Fruit fly (Drosophila melanogaster): ENCODE data around the gene CG13950.

Gene CG13950

dm6 chr2L:865851-866250, 5.9 kb downstream of the CG13950 start (continued):
- TF ChIP-seq CG12744 (GFP tag; optimal IDR thresholded peaks at IDR 0.05) (peak; percentile 93), sc (optimal IDR thresholded peaks at IDR 0.05) (no peak), sc (GFP tag; optimal IDR thresholded peaks at IDR 0.05) (peak; percentile 90), CG2116 (GFP tag; optimal IDR thresholded peaks at IDR 0.05) (peak; percentile 74), fru (optimal IDR thresholded peaks at IDR 0.05) (no peak), HmgZ (tag; optimal IDR thresholded peaks at IDR 0.05) (peak; percentile 97), Chrac-16 (GFP tag; optimal IDR thresholded peaks at IDR 0.05) (peak; percentile 96), CG2889 (GFP tag; IDR thresholded peaks at IDR 0.05) (peak; percentile 92), lmd (GFP tag; IDR thresholded peaks at IDR 0.05) (peak; percentile 96), CG18599 (GFP tag; optimal IDR thresholded peaks at IDR 0.05) (peak; percentile 97), CG2678 (tag; optimal IDR thresholded peaks at IDR 0.05) (peak; percentile 97), Lhr (GFP tag; optimal IDR thresholded peaks at IDR 0.05) (peak; percentile 85), grn (GFP tag; optimal IDR thresholded peaks at IDR 0.05) (peak; percentile 86), CG12219 (GFP tag; optimal IDR thresholded peaks at IDR 0.05) (peak; percentile 95), ftz-f1 (GFP tag; optimal IDR thresholded peaks at IDR 0.05) (peak; percentile 79), CG10366 (GFP tag; IDR thresholded peaks at IDR 0.05) (peak; percentile 96), HLH54F (GFP tag; optimal IDR thresholded peaks at IDR 0.05) (peak; percentile 97), zfh2 (GFP tag; optimal IDR thresholded peaks at IDR 0.05) (peak; percentile 95), CG34422 (GFP tag; IDR thresholded peaks at IDR 0.05) (peak; percentile 97), CG3995 (GFP tag; optimal IDR thresholded peaks at IDR 0.05) (peak; percentile 70), CG17802 (tag; optimal IDR thresholded peaks at IDR 0.05) (peak; percentile 87), lov (optimal IDR thresholded peaks at IDR 0.05) (no peak), lov (GFP tag; IDR thresholded peaks at IDR 0.05) (peak; percentile 97), Dp (GFP tag; optimal IDR thresholded peaks at IDR 0.05) (peak; percentile 11), vfl (GFP tag; optimal IDR thresholded peaks at IDR 0.05) (peak; percentile 95), fd3F (GFP tag; optimal IDR thresholded peaks at IDR 0.05) (peak; percentile 93), unc-4 (GFP tag; IDR thresholded peaks at IDR 0.05; ENCODE audit: partially characterized antibody) (no peak), ATbp (GFP tag; optimal IDR thresholded peaks at IDR 0.05) (peak; percentile 97), CG8765 (GFP tag; IDR thresholded peaks at IDR 0.05) (peak; percentile 93), toy (GFP tag; IDR thresholded peaks at IDR 0.05) (peak; percentile 88), Ssrp (tag; optimal IDR thresholded peaks at IDR 0.05) (peak; percentile 95), dan (GFP tag; IDR thresholded peaks at IDR 0.05) (peak; percentile 80), CG33557 (GFP tag; optimal IDR thresholded peaks at IDR 0.05) (peak; percentile 86), Elba2 (GFP tag; optimal IDR thresholded peaks at IDR 0.05) (peak; percentile 79), CG17186 (GFP tag; optimal IDR thresholded peaks at IDR 0.05) (peak; percentile 89), CG10959 (GFP tag; IDR thresholded peaks at IDR 0.05) (peak; percentile 91), ERR (GFP tag; optimal IDR thresholded peaks at IDR 0.05) (peak; percentile 94), Fer3 (tag; optimal IDR thresholded peaks at IDR 0.05) (peak; percentile 96), HLH4C (GFP tag; IDR thresholded peaks at IDR 0.05; ENCODE audit: partially characterized antibody) (no peak), CG9797 (GFP tag; optimal IDR thresholded peaks at IDR 0.05) (peak; percentile 48), D19B (GFP tag; optimal IDR thresholded peaks at IDR 0.05) (peak; percentile 78), CG5180 (GFP tag; optimal IDR thresholded peaks at IDR 0.05) (peak; percentile 87), hbn (GFP tag; IDR thresholded peaks at IDR 0.05; ENCODE audit: partially characterized antibody) (no peak), Blimp-1 (GFP tag; optimal IDR thresholded peaks at IDR 0.05) (peak; percentile 95), zfh1 (GFP tag; IDR thresholded peaks at IDR 0.05) (peak; percentile 98), phol (tag; optimal IDR thresholded peaks at IDR 0.05) (peak; percentile 95), Awh (GFP tag; IDR thresholded peaks at IDR 0.05) (peak; percentile 94), pros (GFP tag; optimal IDR thresholded peaks at IDR 0.05) (peak; percentile 49), CG16779 (GFP tag; IDR thresholded peaks at IDR 0.05) (peak; percentile 95), Atf3 (GFP tag; optimal IDR thresholded peaks at IDR 0.05) (peak; percentile 87), CG1792 (GFP tag; optimal IDR thresholded peaks at IDR 0.05) (peak; percentile 92)

All from whole organism, embryonic.